Fruit fly (Drosophila melanogaster) whole organism, wandering third instar larva: ENCODE results near the gene Rpp14b.
A peak's percentile ranks its signal among the peaks of the same experiment; 100 is the strongest.

ENCODE experiments used
- Abd-B ChIP-seq: fragments of >200 bp; optimal IDR thresholded peaks from 2 replicates; lab custom pipeline; 2017; ENCODE audit warnings: missing biosample characterization, missing genetic modification characterization
- CG32264 ChIP-seq: fragments of 200-800 bp; sonication (Bioruptor generic); optimal IDR thresholded peaks from 2 replicates; lab custom pipeline; 2016; ENCODE audit warnings: missing biosample characterization, missing genetic modification characterization
- CG9705 ChIP-seq: fragments of 200-800 bp; sonication (Bioruptor generic); optimal IDR thresholded peaks from 2 replicates; lab custom pipeline; 2018; ENCODE audit warnings: missing biosample characterization, mild to moderate bottlenecking, missing genetic modification characterization
- CrebA ChIP-seq: fragments of 200-800 bp; sonication (Bioruptor generic); optimal IDR thresholded peaks from 2 replicates; lab custom pipeline; 2016; ENCODE audit warnings: missing biosample characterization, mild to moderate bottlenecking, missing genetic modification characterization, borderline replicate concordance
- Dfd ChIP-seq: fragments of >200 bp; optimal IDR thresholded peaks from 2 replicates; lab custom pipeline; 2017; ENCODE audit warnings: missing biosample characterization, missing genetic modification characterization
- Dif ChIP-seq: fragments of 200-275, 200-300 bp; sonication (Bioruptor generic); optimal IDR thresholded peaks from 2 replicates; lab custom pipeline; 2018; ENCODE audit warnings: missing biosample characterization, missing genetic modification characterization; ENCODE audit not compliant: partially characterized antibody
- GATAd ChIP-seq: sonication (Bioruptor generic); optimal IDR thresholded peaks from 2 replicates; lab custom pipeline; 2016; ENCODE audit warnings: missing biosample characterization, missing genetic modification characterization
- HLH106 ChIP-seq: fragments of 200-800 bp; optimal IDR thresholded peaks from 3 replicates; lab custom pipeline; 2019; ENCODE audit warnings: missing biosample characterization, mild to moderate bottlenecking, missing genetic modification characterization, moderate library complexity
- Hnf4 ChIP-seq: fragments of 200-800 bp; sonication (Bioruptor generic); optimal IDR thresholded peaks from 2 replicates; lab custom pipeline; 2016; ENCODE audit warnings: missing biosample characterization, mild to moderate bottlenecking, missing genetic modification characterization
- Hr78 ChIP-seq: fragments of >200 bp; optimal IDR thresholded peaks from 2 replicates; lab custom pipeline; 2017; ENCODE audit warnings: missing biosample characterization, missing genetic modification characterization
- Hr83 ChIP-seq: fragments of 200-300 bp; sonication (Bioruptor generic); optimal IDR thresholded peaks from 2 replicates; lab custom pipeline; 2016; ENCODE audit warnings: missing biosample characterization, mild to moderate bottlenecking, missing genetic modification characterization, moderate library complexity; ENCODE audit not compliant: poor library complexity, severe bottlenecking
- Jra ChIP-seq: sonication (Bioruptor generic); optimal IDR thresholded peaks from 2 replicates; lab custom pipeline; 2016; ENCODE audit warnings: missing biosample characterization, missing genetic modification characterization
- Mio ChIP-seq: sonication (Bioruptor generic); optimal IDR thresholded peaks from 2 replicates; lab custom pipeline; 2016; ENCODE audit warnings: missing biosample characterization, missing genetic modification characterization
- Myc ChIP-seq: fragments of >200 bp; optimal IDR thresholded peaks from 2 replicates; lab custom pipeline; 2017
- N ChIP-seq: fragments of >200 bp; optimal IDR thresholded peaks from 2 replicates; lab custom pipeline; 2018; ENCODE audit warnings: missing biosample characterization, missing external identifiers, missing genetic modification characterization
- OdsH ChIP-seq: fragments of 200-800 bp; sonication (Bioruptor generic); optimal IDR thresholded peaks from 2 replicates; lab custom pipeline; 2016; ENCODE audit warnings: missing biosample characterization, mild to moderate bottlenecking, missing genetic modification characterization
- Rel ChIP-seq, 2 experiments: fragments of 200-800 bp; sonication (Bioruptor generic) in 1 of 2; optimal IDR thresholded peaks; 2 replicates in 1 of 2; 3 replicates in 1 of 2; lab custom pipeline; 2016 to 2019; ENCODE audit warnings: mild to moderate bottlenecking in 2 of 2, missing biosample characterization in 2 of 2, missing genetic modification characterization in 2 of 2, moderate library complexity in 1 of 2
- Sp1 ChIP-seq: fragments of 200-800 bp; sonication (Bioruptor generic); optimal IDR thresholded peaks from 3 replicates; lab custom pipeline; 2019; ENCODE audit warnings: missing biosample characterization, mild to moderate bottlenecking, missing genetic modification characterization, moderate library complexity
- Vsx2 ChIP-seq: fragments of 200-300, 225-300 bp; sonication (Bioruptor generic); optimal IDR thresholded peaks from 2 replicates; lab custom pipeline; 2018; ENCODE audit warnings: missing biosample characterization, missing genetic modification characterization; ENCODE audit not compliant: partially characterized antibody
- br ChIP-seq: fragments of 200-800 bp; sonication (Bioruptor generic); optimal IDR thresholded peaks from 2 replicates; lab custom pipeline; 2016; ENCODE audit warnings: missing biosample characterization, missing genetic modification characterization
- brk ChIP-seq: fragments of 200-800 bp; sonication (Bioruptor generic); optimal IDR thresholded peaks from 2 replicates; lab custom pipeline; 2016; ENCODE audit warnings: missing biosample characterization, mild to moderate bottlenecking, missing genetic modification characterization
- dl ChIP-seq, 2 experiments: fragments of 175-275, 200-275 bp in 1 of 2; fragments of 200-275 bp in 1 of 2; sonication (Bioruptor generic); optimal IDR thresholded peaks; lab custom pipeline; 2018; ENCODE audit warnings: mild to moderate bottlenecking in 2 of 2, missing biosample characterization in 2 of 2, missing genetic modification characterization in 2 of 2, moderate library complexity in 2 of 2; ENCODE audit not compliant: partially characterized antibody in 2 of 2, insufficient read depth in 1 of 2
- dmrt93B ChIP-seq: fragments of 200-800 bp; sonication (Bioruptor generic); optimal IDR thresholded peaks from 2 replicates; lab custom pipeline; 2018; ENCODE audit warnings: missing biosample characterization, mild to moderate bottlenecking, missing genetic modification characterization
- dsf ChIP-seq: sonication (Bioruptor generic); optimal IDR thresholded peaks from 2 replicates; lab custom pipeline; 2016; ENCODE audit warnings: missing biosample characterization, missing genetic modification characterization, borderline replicate concordance
- ey ChIP-seq: fragments of 200-800 bp; sonication (Bioruptor generic); optimal IDR thresholded peaks from 2 replicates; lab custom pipeline; 2016; ENCODE audit warnings: missing biosample characterization, missing genetic modification characterization
- foxo ChIP-seq, 2 experiments: fragments of 200-800 bp; sonication (Bioruptor generic); optimal IDR thresholded peaks; 2 replicates in 1 of 2; 3 replicates in 1 of 2; lab custom pipeline; 2016 to 2017; ENCODE audit warnings: missing biosample characterization in 2 of 2, missing genetic modification characterization in 2 of 2
- fru ChIP-seq: fragments of 200-800 bp; sonication (Bioruptor generic); optimal IDR thresholded peaks from 3 replicates; lab custom pipeline; 2016; ENCODE audit warnings: missing biosample characterization, mild to moderate bottlenecking, missing genetic modification characterization
- h ChIP-seq: fragments of 200-800 bp; sonication (Bioruptor generic); optimal IDR thresholded peaks from 3 replicates; lab custom pipeline; 2016; ENCODE audit warnings: missing biosample characterization, mild to moderate bottlenecking, missing genetic modification characterization
- jim ChIP-seq: fragments of 175-275, 200-325 bp; sonication (Bioruptor generic); optimal IDR thresholded peaks from 2 replicates; lab custom pipeline; 2016; ENCODE audit warnings: missing biosample characterization, mild to moderate bottlenecking, missing genetic modification characterization
- lola ChIP-seq: fragments of >200 bp; optimal IDR thresholded peaks from 2 replicates; lab custom pipeline; 2017; ENCODE audit warnings: missing biosample characterization, missing genetic modification characterization
- pan ChIP-seq: fragments of >200 bp; optimal IDR thresholded peaks from 2 replicates; lab custom pipeline; 2017
- psq ChIP-seq: fragments of 200-800 bp; sonication (Bioruptor generic); optimal IDR thresholded peaks from 3 replicates; lab custom pipeline; 2017; ENCODE audit warnings: missing biosample characterization, mild to moderate bottlenecking, missing genetic modification characterization, moderate library complexity
- rgr ChIP-seq: fragments of 200-800 bp; sonication (Bioruptor generic); optimal IDR thresholded peaks from 3 replicates; lab custom pipeline; 2016; ENCODE audit warnings: missing biosample characterization, mild to moderate bottlenecking, missing genetic modification characterization
- sage ChIP-seq: fragments of 200-800 bp; sonication (Bioruptor generic); optimal IDR thresholded peaks from 2 replicates; lab custom pipeline; 2016; ENCODE audit warnings: missing biosample characterization, mild to moderate bottlenecking, missing genetic modification characterization
- sv ChIP-seq: fragments of 200-800 bp; sonication (Bioruptor generic); optimal IDR thresholded peaks from 3 replicates; lab custom pipeline; 2016; ENCODE audit warnings: missing biosample characterization, missing genetic modification characterization
- tai ChIP-seq: sonication (Bioruptor generic); optimal IDR thresholded peaks from 2 replicates; lab custom pipeline; 2016; ENCODE audit warnings: missing biosample characterization, missing genetic modification characterization
- usp ChIP-seq: fragments of >200 bp; optimal IDR thresholded peaks from 2 replicates; lab custom pipeline; 2017; ENCODE audit warnings: missing biosample characterization, missing genetic modification characterization
- woc ChIP-seq: sonication (Bioruptor generic); optimal IDR thresholded peaks from 2 replicates; lab custom pipeline; 2016; ENCODE audit warnings: missing biosample characterization, mild to moderate bottlenecking, missing genetic modification characterization

Rpp14b gene

dm6 chr3R:30071827-30072226 lies 16.1 kb downstream of the Rpp14b start (continued):
- no peak for TF ChIP-seq dl (GFP tag; optimal IDR thresholded peaks at IDR 0.05; lab: Kevin White, UChicago; ENCODE audit: insufficient read depth in 1 of 2, partially characterized antibody in 2 of 2)
- no peak for TF ChIP-seq fru (GFP tag; lab: Kevin White, UChicago)
- TF ChIP-seq HLH106: peak; percentile 31
- no peak for TF ChIP-seq Abd-B (GFP tag; lab: Kevin White, UChicago)
- TF ChIP-seq psq (GFP tag; lab: Kevin White, UChicago): no peak

- TF ChIP-seq Vsx2 (GFP tag; lab: Kevin White, UChicago): no peak
- no peak for TF ChIP-seq OdsH (GFP tag; lab: Kevin White, UChicago)
- TF ChIP-seq brk (GFP tag; lab: Kevin White, UChicago): no peak
- TF ChIP-seq fru (GFP tag; lab: Kevin White, UChicago): peak; percentile 58
- no peak for TF ChIP-seq CrebA (GFP tag; lab: Kevin White, UChicago)
- no peak for TF ChIP-seq lola (GFP tag; lab: Kevin White, UChicago)
- TF ChIP-seq h (GFP tag; lab: Kevin White, UChicago): peak; percentile 35
- TF ChIP-seq CG32264 (GFP tag; lab: Kevin White, UChicago): no peak
- TF ChIP-seq usp (GFP tag; lab: Kevin White, UChicago): no peak
- TF ChIP-seq Rel (GFP tag; optimal IDR thresholded peaks at IDR 0.05; lab: Kevin White, UChicago): no peak
- TF ChIP-seq Rel (tag; optimal IDR thresholded peaks at IDR 0.05; lab: Kevin White, UChicago): no peak
- TF ChIP-seq Dfd (GFP tag; lab: Kevin White, UChicago): no peak
- peak; percentile 15 for TF ChIP-seq Sp1 (GFP tag; lab: Kevin White, UChicago)
- TF ChIP-seq ey (GFP tag; lab: Kevin White, UChicago): peak; percentile 49
- no peak for TF ChIP-seq dl (GFP tag; optimal IDR thresholded peaks at IDR 0.05; lab: Kevin White, UChicago; ENCODE audit: insufficient read depth in 1 of 2, partially characterized antibody in 2 of 2)
- no peak for TF ChIP-seq Myc (lab: Kevin White, UChicago)
- TF ChIP-seq Jra (GFP tag; lab: Kevin White, UChicago): no peak
- TF ChIP-seq rgr: peak; percentile 19
- TF ChIP-seq jim: no peak
- TF ChIP-seq br (GFP tag; lab: Kevin White, UChicago): peak; percentile 39
- no peak for TF ChIP-seq Abd-B (GFP tag; lab: Kevin White, UChicago)
- no peak for TF ChIP-seq sv (GFP tag; lab: Kevin White, UChicago)
- no peak for TF ChIP-seq Hr83 (GFP tag; lab: Kevin White, UChicago)
- TF ChIP-seq dmrt93B: peak; percentile 16
- no peak for TF ChIP-seq Hr78 (GFP tag; lab: Kevin White, UChicago)
- no peak for TF ChIP-seq sage (GFP tag; lab: Kevin White, UChicago)
- TF ChIP-seq N (GFP tag; lab: Kevin White, UChicago): no peak
- TF ChIP-seq dsf: no peak
- TF ChIP-seq foxo (GFP tag; optimal IDR thresholded peaks at IDR 0.05; lab: Kevin White, UChicago): peak in 1 of 2 experiments; percentile 64
- TF ChIP-seq tai (GFP tag; lab: Kevin White, UChicago): no peak
- peak; percentile 8 for TF ChIP-seq HLH106
- no peak for TF ChIP-seq pan (lab: Kevin White, UChicago)
- no peak for TF ChIP-seq GATAd (GFP tag; lab: Kevin White, UChicago)
- no peak for TF ChIP-seq woc (GFP tag; lab: Kevin White, UChicago)
- TF ChIP-seq Hnf4 (GFP tag; lab: Kevin White, UChicago): no peak
- TF ChIP-seq Dif: no peak
- no peak for TF ChIP-seq CG9705 (GFP tag; lab: Kevin White, UChicago)
- TF ChIP-seq psq (GFP tag; lab: Kevin White, UChicago): peak; percentile 15
- TF ChIP-seq Mio (GFP tag; lab: Kevin White, UChicago): no peak
- TF ChIP-seq, all 38 proteins: peak for 10
These were observed 20.3 kb downstream of the Rpp14b start for dm6 chr3R:30076088-30076487.

dm6 chr3R:30083215-30083614 lies 27.5 kb downstream of the Rpp14b start:
- TF ChIP-seq br (GFP tag; lab: Kevin White, UChicago) (peak; percentile 2), rgr (peak; percentile 29), ey (GFP tag; lab: Kevin White, UChicago) (peak; percentile 42), Sp1 (GFP tag; lab: Kevin White, UChicago) (peak; percentile 15), Vsx2 (GFP tag; lab: Kevin White, UChicago) (no peak), CrebA (GFP tag; lab: Kevin White, UChicago) (no peak), CG9705 (GFP tag; lab: Kevin White, UChicago) (no peak), sv (GFP tag; lab: Kevin White, UChicago) (no peak), usp (GFP tag; lab: Kevin White, UChicago) (no peak), fru (GFP tag; lab: Kevin White, UChicago) (no peak), dl (GFP tag; optimal IDR thresholded peaks at IDR 0.05; lab: Kevin White, UChicago; ENCODE audit: insufficient read depth in 1 of 2, partially characterized antibody in 2 of 2) (no peak), Jra (GFP tag; lab: Kevin White, UChicago) (no peak), woc (GFP tag; lab: Kevin White, UChicago) (no peak), N (GFP tag; lab: Kevin White, UChicago) (no peak), foxo (GFP tag; optimal IDR thresholded peaks at IDR 0.05; lab: Kevin White, UChicago) (peak in 1 of 2 experiments; percentile 3), GATAd (GFP tag; lab: Kevin White, UChicago) (no peak), lola (GFP tag; lab: Kevin White, UChicago) (no peak), Hr78 (GFP tag; lab: Kevin White, UChicago) (no peak), jim (no peak), HLH106 (peak; percentile 57), psq (GFP tag; lab: Kevin White, UChicago) (peak; percentile 27), sage (GFP tag; lab: Kevin White, UChicago) (no peak), h (GFP tag; lab: Kevin White, UChicago) (peak; percentile 40), Myc (lab: Kevin White, UChicago) (no peak)
